Worm (Caenorhabditis elegans): ENCODE data around the gene ttr-19.

The ttr-19 gene

ce11 chrV:10202340-10202739 is 24.9 kb downstream of the ttr-19 start:
- TF ChIP-seq lin-13 (tag; optimal IDR thresholded peaks at IDR 0.05): no peak

- no peak for TF ChIP-seq ztf-11 (tag; optimal IDR thresholded peaks at IDR 0.05)
- no peak for TF ChIP-seq lin-13 (tag; optimal IDR thresholded peaks at IDR 0.05)
These were observed 25.3 kb downstream of the ttr-19 start, which contains the start of gene ZK856.7 for ce11 chrV:10201913-10202312. ZK856.7 (plus strand) TSS chrV:10202098.

ce11 chrV:10198386-10198785 is 28.8 kb downstream of the ttr-19 start, which contains the start of gene ZK856.6:
ZK856.6 (plus strand) TSS chrV:10198686.
- TF ChIP-seq elt-3 (tag; optimal IDR thresholded peaks at IDR 0.05) (no peak), zip-8 (tag; optimal IDR thresholded peaks at IDR 0.05) (no peak), lsy-2 (tag; optimal IDR thresholded peaks at IDR 0.05) (no peak), unc-39 (tag; optimal IDR thresholded peaks at IDR 0.05) (no peak), flh-1 (GFP tag; optimal IDR thresholded peaks at IDR 0.05) (no peak), ceh-43 (GFP tag; optimal IDR thresholded peaks at IDR 0.05) (no peak)

- TF ChIP-seq pha-4 (tag; optimal IDR thresholded peaks at IDR 0.05) (no peak), nhr-76 (tag; optimal IDR thresholded peaks at IDR 0.05) (no peak), nhr-28 (tag; optimal IDR thresholded peaks at IDR 0.05) (no peak), blmp-1 (tag; optimal IDR thresholded peaks at IDR 0.05) (no peak), mls-2 (tag; optimal IDR thresholded peaks at IDR 0.05) (no peak), nhr-2 (tag; optimal IDR thresholded peaks at IDR 0.05) (no peak), ceh-39 (tag; optimal IDR thresholded peaks at IDR 0.05) (no peak), unc-62 (GFP tag; optimal IDR thresholded peaks at IDR 0.05) (no peak), ceh-43 (GFP tag; optimal IDR thresholded peaks at IDR 0.05) (no peak), elt-1 (tag; optimal IDR thresholded peaks at IDR 0.05; ENCODE audit: borderline replicate concordance, insufficient read depth) (no peak), mab-5 (tag; optimal IDR thresholded peaks at IDR 0.05) (no peak), lin-13 (tag; optimal IDR thresholded peaks at IDR 0.05) (no peak), lsy-2 (tag; optimal IDR thresholded peaks at IDR 0.05) (no peak), ztf-11 (tag; optimal IDR thresholded peaks at IDR 0.05) (no peak), cnd-1 (tag; optimal IDR thresholded peaks at IDR 0.05) (no peak), mep-1 (tag; optimal IDR thresholded peaks at IDR 0.05) (no peak), sptf-1 (tag; optimal IDR thresholded peaks at IDR 0.05) (no peak), zip-8 (tag; optimal IDR thresholded peaks at IDR 0.05) (no peak)
These were observed 36.0 kb downstream of the ttr-19 start for ce11 chrV:10191242-10191641.

ce11 chrV:10190081-10190556 is 37.1 kb downstream of the ttr-19 start, which contains the start of gene ZK856.5:
ZK856.5 (minus strand) TSS chrV:10190131.
- TF ChIP-seq pha-4 (tag; optimal IDR thresholded peaks at IDR 0.05): no peak
- no peak for TF ChIP-seq nhr-76 (tag; optimal IDR thresholded peaks at IDR 0.05)
- no peak for TF ChIP-seq unc-120 (tag; optimal IDR thresholded peaks at IDR 0.05; ENCODE audit: poor library complexity, severe bottlenecking)

ce11 chrV:10185719-10186118 is 41.5 kb downstream of the ttr-19 start, which contains the start of gene ZK856.18:
ZK856.18 (minus strand) TSS chrV:10186007.
- no peak for TF ChIP-seq mls-2 (tag; optimal IDR thresholded peaks at IDR 0.05)

- no peak for TF ChIP-seq nhr-76 (tag; optimal IDR thresholded peaks at IDR 0.05)
- no peak for TF ChIP-seq nhr-12 (tag; optimal IDR thresholded peaks at IDR 0.05)
- TF ChIP-seq mls-2 (tag; optimal IDR thresholded peaks at IDR 0.05): no peak
- TF ChIP-seq ztf-11 (tag; optimal IDR thresholded peaks at IDR 0.05): no peak
- no peak for TF ChIP-seq M03D4.4 (tag; optimal IDR thresholded peaks at IDR 0.05)
- TF ChIP-seq nhr-28 (tag; optimal IDR thresholded peaks at IDR 0.05): no peak
- no peak for TF ChIP-seq unc-39 (tag; optimal IDR thresholded peaks at IDR 0.05)
- no peak for TF ChIP-seq sem-2 (GFP tag; optimal IDR thresholded peaks at IDR 0.05)
- TF ChIP-seq hlh-1 (tag; optimal IDR thresholded peaks at IDR 0.05): no peak
- TF ChIP-seq snpc-4 (tag; optimal IDR thresholded peaks at IDR 0.05): no peak
- TF ChIP-seq unc-120 (tag; optimal IDR thresholded peaks at IDR 0.05; ENCODE audit: poor library complexity, severe bottlenecking): no peak
- no peak for TF ChIP-seq sptf-1 (tag; optimal IDR thresholded peaks at IDR 0.05)
- no peak for TF ChIP-seq mep-1 (tag; optimal IDR thresholded peaks at IDR 0.05)
These were observed 43.4 kb downstream of the ttr-19 start for ce11 chrV:10183810-10184209.
